Worm (Caenorhabditis elegans) whole organism, late embryonic: Measurements from ENCODE around the gene srj-22.

Experiments used
- ama-1 ChIP-seq: fragments of 150-350 bp; optimal IDR thresholded peaks from 2 replicates; lab custom pipeline; 2014
- ceh-18 ChIP-seq: sonication (generic microtip); optimal IDR thresholded peaks from 2 replicates; lab custom pipeline; 2016; ENCODE audit warnings: missing genetic modification characterization, missing compliant biosample characterization
- ceh-19 ChIP-seq: fragments of 200-800 bp; sonication (Bioruptor generic); optimal IDR thresholded peaks from 2 replicates; lab custom pipeline; 2018; ENCODE audit warnings: mild to moderate bottlenecking, missing genetic modification characterization, missing compliant biosample characterization
- ceh-2 ChIP-seq: sonication (generic microtip); optimal IDR thresholded peaks from 2 replicates; lab custom pipeline; 2016; ENCODE audit warnings: missing genotype, missing genetic modification characterization, missing compliant biosample characterization
- ceh-22 ChIP-seq: sonication (generic microtip); optimal IDR thresholded peaks from 2 replicates; lab custom pipeline; 2017; ENCODE audit warnings: missing biosample characterization, missing genetic modification characterization
- ceh-30 ChIP-seq: fragments of 150-350 bp; optimal IDR thresholded peaks from 2 replicates; lab custom pipeline; 2014; ENCODE audit warnings: missing biosample characterization, missing genetic modification characterization
- ceh-31 ChIP-seq: sonication (generic microtip); optimal IDR thresholded peaks from 2 replicates; lab custom pipeline; 2016; ENCODE audit warnings: missing genetic modification characterization, missing compliant biosample characterization
- ceh-34 ChIP-seq: sonication (generic microtip); optimal IDR thresholded peaks from 2 replicates; lab custom pipeline; 2016; ENCODE audit warnings: mild to moderate bottlenecking, missing genetic modification characterization, missing compliant biosample characterization
- che-1 ChIP-seq: sonication (generic microtip); optimal IDR thresholded peaks from 2 replicates; lab custom pipeline; 2016; ENCODE audit warnings: mild to moderate bottlenecking, missing genetic modification characterization, missing compliant biosample characterization
- dmd-4 ChIP-seq: sonication (generic microtip); optimal IDR thresholded peaks from 2 replicates; lab custom pipeline; 2016; ENCODE audit warnings: borderline replicate concordance, missing genetic modification characterization, missing compliant biosample characterization
- dve-1 ChIP-seq: sonication (generic microtip); optimal IDR thresholded peaks from 2 replicates; lab custom pipeline; 2017; ENCODE audit warnings: antibody characterized with exemption, mild to moderate bottlenecking, missing genetic modification characterization, missing compliant biosample characterization
- elt-2 ChIP-seq: sonication (generic microtip); optimal IDR thresholded peaks from 2 replicates; lab custom pipeline; 2016; ENCODE audit warnings: missing genetic modification reagents, missing genetic modification characterization, missing compliant biosample characterization
- elt-4 ChIP-seq: sonication (generic microtip); optimal IDR thresholded peaks from 2 replicates; lab custom pipeline; 2016; ENCODE audit warnings: missing genetic modification characterization, missing compliant biosample characterization
- ets-4 ChIP-seq: sonication (generic microtip); optimal IDR thresholded peaks from 2 replicates; lab custom pipeline; 2016; ENCODE audit warnings: missing genetic modification characterization, missing compliant biosample characterization
- fkh-10 ChIP-seq: fragments of 150-350 bp; optimal IDR thresholded peaks from 2 replicates; lab custom pipeline; 2014; ENCODE audit warnings: missing biosample characterization, missing genetic modification reagents, missing genetic modification characterization
- fkh-6 ChIP-seq: sonication (generic microtip); optimal IDR thresholded peaks from 2 replicates; lab custom pipeline; 2016; ENCODE audit warnings: missing genetic modification characterization, missing compliant biosample characterization
- gmeb-2 ChIP-seq: sonication (generic microtip); optimal IDR thresholded peaks from 2 replicates; lab custom pipeline; 2016; ENCODE audit warnings: missing genetic modification characterization, inconsistent platforms, missing compliant biosample characterization
- hlh-13 ChIP-seq: fragments of 200-800 bp; sonication (Bioruptor generic); optimal IDR thresholded peaks from 2 replicates; lab custom pipeline; 2018; ENCODE audit warnings: mild to moderate bottlenecking, missing genetic modification characterization, missing compliant biosample characterization
- hlh-8 ChIP-seq: sonication (generic microtip); optimal IDR thresholded peaks from 2 replicates; lab custom pipeline; 2016; ENCODE audit warnings: missing genotype, missing genetic modification characterization, missing compliant biosample characterization
- lim-6 ChIP-seq: sonication (generic microtip); optimal IDR thresholded peaks from 2 replicates; lab custom pipeline; 2016; ENCODE audit warnings: missing genetic modification characterization, missing compliant biosample characterization
- lin-11 ChIP-seq: fragments of 200-800 bp; sonication (Bioruptor generic); optimal IDR thresholded peaks from 2 replicates; lab custom pipeline; 2018; ENCODE audit warnings: mild to moderate bottlenecking, missing genetic modification characterization, missing compliant biosample characterization
- nhr-11 ChIP-seq: fragments of 150-350 bp; optimal IDR thresholded peaks from 2 replicates; lab custom pipeline; 2014; ENCODE audit warnings: missing biosample characterization, missing genetic modification characterization
- nhr-232 ChIP-seq: sonication (generic microtip); optimal IDR thresholded peaks from 2 replicates; lab custom pipeline; 2016; ENCODE audit warnings: missing genetic modification characterization, missing compliant biosample characterization
- npax-4 ChIP-seq: sonication (generic microtip); optimal IDR thresholded peaks from 2 replicates; lab custom pipeline; 2016; ENCODE audit warnings: missing genetic modification characterization, missing compliant biosample characterization
- odd-2 ChIP-seq: sonication (generic microtip); optimal IDR thresholded peaks from 2 replicates; lab custom pipeline; 2017; ENCODE audit warnings: antibody characterized with exemption, mild to moderate bottlenecking, missing genetic modification characterization, missing compliant biosample characterization
- pax-1 ChIP-seq: fragments of 150-350 bp; optimal IDR thresholded peaks from 2 replicates; lab custom pipeline; 2014; ENCODE audit warnings: missing biosample characterization, missing genetic modification characterization
- pha-2 ChIP-seq: sonication (generic microtip); optimal IDR thresholded peaks from 2 replicates; lab custom pipeline; 2017; ENCODE audit warnings: mild to moderate bottlenecking, missing genetic modification characterization, missing compliant biosample characterization
- pha-4 ChIP-seq: fragments of 150-350 bp; optimal IDR thresholded peaks from 2 replicates; lab custom pipeline; 2018; ENCODE audit warnings: missing biosample characterization, missing genetic modification reagents, missing genetic modification characterization
- pqm-1 ChIP-seq: sonication (generic microtip); optimal IDR thresholded peaks from 2 replicates; lab custom pipeline; 2016; ENCODE audit warnings: missing genetic modification characterization, missing compliant biosample characterization
- ref-2 ChIP-seq: sonication (generic microtip); optimal IDR thresholded peaks from 2 replicates; lab custom pipeline; 2016; ENCODE audit warnings: missing genetic modification characterization, missing compliant biosample characterization
- sdc-2 ChIP-seq: sonication (generic microtip); optimal IDR thresholded peaks from 2 replicates; lab custom pipeline; 2016; ENCODE audit warnings: missing genotype, missing genetic modification characterization, missing compliant biosample characterization
- sox-2 ChIP-seq: fragments of 200-800 bp; sonication (Bioruptor generic); IDR thresholded peaks from 2 replicates; pipeline ENCODE4 v1.3.6; 2022; ENCODE audit warnings: missing genetic modification reagents, missing genetic modification characterization, missing compliant biosample characterization
- tbx-2 ChIP-seq: sonication (generic microtip); optimal IDR thresholded peaks from 2 replicates; lab custom pipeline; 2016; ENCODE audit warnings: missing genetic modification characterization, missing compliant biosample characterization
- tbx-7 ChIP-seq: sonication (generic microtip); optimal IDR thresholded peaks from 2 replicates; lab custom pipeline; 2016; ENCODE audit warnings: missing genotype, missing genetic modification characterization, missing compliant biosample characterization
- ttx-3 ChIP-seq: sonication (generic microtip); optimal IDR thresholded peaks from 2 replicates; lab custom pipeline; 2016; ENCODE audit warnings: missing genetic modification reagents, missing genetic modification characterization, missing compliant biosample characterization
- unc-3 ChIP-seq, 2 experiments: fragments of 200-800 bp in 1 of 2; sonication (Bioruptor generic) in 1 of 2; sonication (generic microtip) in 1 of 2; conservative IDR thresholded peaks in 1 of 2; optimal IDR thresholded peaks in 1 of 2; 2 replicates each; pipeline versions ENCODE4 v1.3.6 to Lab custom; 2016 to 2022; ENCODE audit warnings: missing compliant biosample characterization in 2 of 2, missing genetic modification characterization in 2 of 2, missing genetic modification reagents in 1 of 2
- unc-55 ChIP-seq: sonication (generic microtip); optimal IDR thresholded peaks from 2 replicates; lab custom pipeline; 2017; ENCODE audit warnings: missing biosample characterization, missing genetic modification reagents, missing genetic modification characterization
- unc-86 ChIP-seq: sonication (generic microtip); optimal IDR thresholded peaks from 2 replicates; lab custom pipeline; 2016; ENCODE audit warnings: missing genetic modification characterization, missing compliant biosample characterization

srj-22 gene

DNA sequence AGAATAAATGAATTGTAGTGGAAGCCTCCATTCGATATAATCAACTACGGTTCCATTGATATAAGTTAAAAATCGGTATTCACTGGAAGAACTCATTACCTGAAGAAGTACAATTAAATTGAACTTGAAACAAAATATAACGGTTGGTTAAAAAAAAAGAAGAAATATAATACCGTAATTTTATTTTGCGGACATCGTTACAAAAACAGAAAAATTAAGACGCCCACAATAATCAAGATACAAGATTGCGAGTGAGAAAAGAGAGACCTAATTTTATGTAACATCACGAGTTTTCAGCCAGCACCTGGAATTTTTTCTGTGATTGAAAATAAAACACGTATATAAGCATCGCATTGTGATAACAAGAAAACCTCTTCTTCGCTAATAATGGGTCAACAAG is 19.1 kb upstream of the srj-22 start, which contains the start of gene sre-6:
sre-6 (minus strand) TSS at position 101 of the 400 bp plus-strand sequence.
- no peak for TF ChIP-seq nhr-232 (tag; lab: Kevin White, UChicago)
- no peak for TF ChIP-seq dve-1 (tag; lab: Kevin White, UChicago)
- TF ChIP-seq ceh-2: no peak
- TF ChIP-seq ceh-34: no peak
- no peak for TF ChIP-seq odd-2 (tag; lab: Kevin White, UChicago)
- no peak for TF ChIP-seq unc-86 (tag; lab: Kevin White, UChicago)
- TF ChIP-seq tbx-7 (tag; lab: Kevin White, UChicago): no peak
- no peak for TF ChIP-seq ceh-19 (GFP tag; lab: Kevin White, UChicago)
- TF ChIP-seq unc-55 (GFP tag; lab: Kevin White, UChicago): no peak
- no peak for TF ChIP-seq che-1

DNA sequence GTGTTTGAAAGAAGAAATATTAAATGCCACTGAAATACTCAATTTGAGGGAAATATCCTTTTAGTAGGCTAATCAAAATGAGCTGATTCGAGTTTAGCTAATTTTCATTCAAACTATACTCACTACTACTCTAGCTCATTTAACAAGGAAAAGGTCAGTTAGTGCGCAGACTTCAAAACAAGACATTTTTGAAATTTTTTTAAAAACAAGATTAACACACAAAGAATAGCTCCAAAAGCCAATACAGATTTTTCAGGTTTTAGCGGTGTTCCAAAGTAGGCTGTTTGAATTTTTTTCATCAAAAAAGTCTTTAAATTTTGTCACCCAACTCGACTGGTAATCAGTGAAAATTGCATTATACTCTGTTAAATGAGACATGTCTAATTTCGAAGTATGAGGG is 17.3 kb upstream of the srj-22 start:
- TF ChIP-seq elt-4 (no peak), fkh-6 (no peak), unc-3 (GFP tag; conservative IDR thresholded peaks at IDR 0.05; lab: Robert Waterston, UW) (no peak), unc-3 (tag; optimal IDR thresholded peaks at IDR 0.05; lab: Kevin White, UChicago) (no peak), hlh-13 (GFP tag; lab: Kevin White, UChicago) (no peak), sdc-2 (no peak), ama-1 (no peak), ceh-18 (tag; lab: Kevin White, UChicago) (no peak), che-1 (no peak), gmeb-2 (tag; lab: Kevin White, UChicago) (no peak), elt-2 (no peak), tbx-2 (tag; lab: Kevin White, UChicago) (no peak), ceh-34 (no peak), nhr-232 (tag; lab: Kevin White, UChicago) (no peak), pqm-1 (no peak)

DNA sequence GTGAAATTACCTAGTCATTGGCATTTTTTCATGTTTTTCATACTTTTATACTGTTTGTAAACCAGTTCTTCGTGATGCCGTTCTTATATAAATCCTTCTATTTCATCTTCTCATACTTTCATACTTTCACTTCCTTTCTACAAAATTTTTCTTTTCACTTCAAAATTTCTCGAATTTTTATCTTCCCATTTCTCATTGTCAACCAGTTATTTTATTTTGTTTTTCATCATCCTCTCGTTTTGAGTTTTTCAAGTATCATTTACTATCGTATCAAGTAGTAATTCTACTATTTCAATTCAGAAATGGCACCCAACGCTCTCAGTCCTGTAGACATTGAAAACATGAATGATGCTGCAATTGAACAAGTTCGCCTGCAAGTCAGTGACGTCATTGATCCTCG is 15.1 kb upstream of the srj-22 start, which contains the start of gene F28H7.8:
F28H7.8 (plus strand) TSS at position 301 of the 400 bp plus-strand sequence.
- TF ChIP-seq ref-2 (no peak), pha-2 (tag; lab: Kevin White, UChicago) (no peak), elt-4 (no peak), lin-11 (tag; lab: Kevin White, UChicago) (no peak), nhr-11 (tag; lab: Kevin White, UChicago) (no peak)

DNA sequence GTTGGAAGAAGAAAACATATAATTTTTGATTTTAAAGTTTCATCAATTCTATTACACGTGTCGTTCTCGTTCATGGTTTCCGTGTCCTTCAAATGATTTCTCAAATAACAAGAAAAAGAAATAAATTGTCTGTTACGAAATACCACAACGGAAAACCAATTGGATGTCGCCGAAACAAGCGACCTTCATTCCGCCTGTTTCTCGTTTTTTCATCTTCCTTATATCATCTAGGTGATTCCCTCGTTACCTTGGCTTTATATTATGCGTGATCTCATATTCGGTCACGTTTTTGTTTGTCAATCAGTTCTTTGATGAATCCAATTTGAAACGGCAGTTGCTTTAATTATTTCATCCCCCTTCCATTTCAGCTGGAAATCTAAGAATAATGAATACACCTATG is 13.6 kb upstream of the srj-22 start:
- TF ChIP-seq unc-86 (tag; lab: Kevin White, UChicago) (no peak), dmd-4 (no peak), ets-4 (no peak), lim-6 (tag; lab: Kevin White, UChicago) (no peak)
- TF ChIP-seq, all 69 proteins: peak for 0

DNA sequence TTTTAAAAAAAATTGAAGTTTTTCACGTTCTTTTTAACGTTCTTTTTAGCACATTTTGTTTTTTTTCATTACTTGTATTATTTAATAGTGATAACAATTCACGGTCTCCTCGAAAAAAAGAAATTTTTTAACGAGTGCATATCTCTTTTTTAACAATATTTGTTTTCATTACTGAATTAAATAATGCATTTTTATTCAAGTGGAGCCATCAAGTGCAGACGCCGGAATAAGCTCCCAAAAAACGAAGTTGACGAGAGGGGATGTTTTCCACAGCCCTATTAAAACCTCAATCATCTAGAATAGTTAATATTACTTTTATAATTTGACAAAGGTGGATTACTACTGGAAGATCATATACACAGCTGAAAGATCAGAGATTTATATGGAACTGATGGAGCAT is 13.1 kb upstream of the srj-22 start, which contains the start of gene irld-6:
irld-6 (minus strand) TSS at position 101 of the 400 bp plus-strand sequence.
- TF ChIP-seq ceh-30 (no peak), pha-4 (tag; lab: Kevin White, UChicago) (no peak), fkh-10 (GFP tag; lab: Kevin White, UChicago) (no peak), ama-1 (no peak), elt-4 (no peak), pax-1 (tag; lab: Kevin White, UChicago) (no peak), ceh-31 (tag; lab: Kevin White, UChicago) (no peak), npax-4 (tag; lab: Kevin White, UChicago) (no peak), hlh-8 (tag; lab: Kevin White, UChicago) (no peak), ttx-3 (tag; lab: Kevin White, UChicago) (no peak), dmd-4 (no peak), ceh-22 (tag; lab: Kevin White, UChicago) (no peak), sox-2 (GFP tag; lab: Robert Waterston, UW) (no peak), gmeb-2 (tag; lab: Kevin White, UChicago) (no peak), ets-4 (no peak), nhr-11 (tag; lab: Kevin White, UChicago) (no peak), fkh-6 (no peak)
- TF ChIP-seq, all 69 proteins: peak for 0
